Worm (Caenorhabditis elegans): ENCODE data around the gene eat-3.

- TF ChIP-seq ceh-83 (GFP tag; optimal IDR thresholded peaks at IDR 0.05), result no peak
- no peak for TF ChIP-seq lin-13 (tag; optimal IDR thresholded peaks at IDR 0.05)
- TF ChIP-seq snpc-4 (tag; optimal IDR thresholded peaks at IDR 0.05), result no peak
- no peak for TF ChIP-seq mab-5 (tag; optimal IDR thresholded peaks at IDR 0.05)
- no peak for TF ChIP-seq nhr-12 (tag; optimal IDR thresholded peaks at IDR 0.05)
- TF ChIP-seq unc-39 (tag; optimal IDR thresholded peaks at IDR 0.05), result no peak
- no peak for TF ChIP-seq sptf-1 (tag; optimal IDR thresholded peaks at IDR 0.05)
- no peak for TF ChIP-seq lsy-2 (tag; optimal IDR thresholded peaks at IDR 0.05)
- TF ChIP-seq flh-1 (GFP tag; optimal IDR thresholded peaks at IDR 0.05), result no peak
- no peak for TF ChIP-seq nhr-237 (tag; optimal IDR thresholded peaks at IDR 0.05)
- TF ChIP-seq tbx-8 (GFP tag; optimal IDR thresholded peaks at IDR 0.05), result no peak
- TF ChIP-seq ztf-11 (tag; optimal IDR thresholded peaks at IDR 0.05), result no peak
- no peak for TF ChIP-seq nhr-28 (tag; optimal IDR thresholded peaks at IDR 0.05)
- TF ChIP-seq mls-2 (tag; optimal IDR thresholded peaks at IDR 0.05), result no peak
Observed at ce11 chrII:9325555-9325954, 881 bp downstream of the eat-3 start.

All from whole organism, mixed stage, embryonic.